Fruit fly (Drosophila melanogaster) whole organism, prepupa: Measurements from ENCODE around the gene CG5080.

Experiments
- CG10669 ChIP-seq: fragments of 200-800 bp; sonication (Bioruptor generic); optimal IDR thresholded peaks from 3 replicates; lab custom pipeline; 2018; ENCODE audit warnings: missing biosample characterization, mild to moderate bottlenecking, missing genetic modification characterization, moderate library complexity
- CG11294 ChIP-seq: fragments of 200-800 bp; sonication (Bioruptor generic); IDR thresholded peaks from 2 replicates; pipeline ENCODE4 v1.3.6; 2022; ENCODE audit warnings: missing biosample characterization, missing genetic modification characterization
- CG11762 ChIP-seq: fragments of 200-800 bp; sonication (Bioruptor generic); optimal IDR thresholded peaks from 3 replicates; lab custom pipeline; 2016; ENCODE audit warnings: missing biosample characterization, missing genetic modification characterization; ENCODE audit not compliant: insufficient read depth
- CG11902 ChIP-seq: fragments of 200-800 bp; sonication (Bioruptor generic); optimal IDR thresholded peaks from 3 replicates; lab custom pipeline; 2016; ENCODE audit warnings: missing biosample characterization, missing genetic modification characterization
- CG15336 ChIP-seq: fragments of 200-800 bp; sonication (Bioruptor generic); IDR thresholded peaks from 2 replicates; pipeline ENCODE4 v1.3.6; 2022; ENCODE audit warnings: missing biosample characterization, missing genetic modification characterization
- CG16779 ChIP-seq: fragments of 200-800 bp; sonication (Bioruptor generic); optimal IDR thresholded peaks from 3 replicates; lab custom pipeline; 2017; ENCODE audit warnings: missing biosample characterization, mild to moderate bottlenecking, missing genetic modification characterization
- CG3032 ChIP-seq: fragments of 200-800 bp; optimal IDR thresholded peaks from 2 replicates; lab custom pipeline; 2019; ENCODE audit warnings: missing biosample characterization, mild to moderate bottlenecking, missing genetic modification characterization, moderate library complexity
- CG31627 ChIP-seq: fragments of 200-800 bp; sonication (Bioruptor generic); optimal IDR thresholded peaks from 3 replicates; lab custom pipeline; 2016; ENCODE audit warnings: missing biosample characterization, missing genetic modification characterization
- CG32006 ChIP-seq: fragments of 200-800 bp; sonication (Bioruptor generic); optimal IDR thresholded peaks from 3 replicates; lab custom pipeline; 2017; ENCODE audit warnings: missing biosample characterization, mild to moderate bottlenecking, missing genetic modification characterization
- CG3919 ChIP-seq: fragments of 200-800 bp; sonication (Bioruptor generic); optimal IDR thresholded peaks from 3 replicates; lab custom pipeline; 2016; ENCODE audit warnings: missing biosample characterization, missing genetic modification characterization
- CG6792 ChIP-seq: fragments of 200-800 bp; sonication (Bioruptor generic); optimal IDR thresholded peaks from 3 replicates; lab custom pipeline; 2016; ENCODE audit warnings: missing biosample characterization, missing genetic modification characterization
- CG6808 ChIP-seq: fragments of 200-800 bp; sonication (Bioruptor generic); optimal IDR thresholded peaks from 3 replicates; lab custom pipeline; 2017; ENCODE audit warnings: missing biosample characterization, missing genetic modification characterization, mild to moderate bottlenecking, moderate library complexity, missing genetic modification reagents
- Eip75B ChIP-seq: fragments of 200-800 bp; sonication (Bioruptor generic); optimal IDR thresholded peaks from 3 replicates; lab custom pipeline; 2016; ENCODE audit warnings: missing biosample characterization, missing genetic modification characterization
- Eip93F ChIP-seq: fragments of 200-800 bp; sonication (Bioruptor generic); optimal IDR thresholded peaks from 2 replicates; lab custom pipeline; 2016; ENCODE audit warnings: missing biosample characterization, mild to moderate bottlenecking, missing genetic modification characterization
- Ets96B ChIP-seq: fragments of 200-800 bp; optimal IDR thresholded peaks from 2 replicates; lab custom pipeline; 2019; ENCODE audit warnings: missing biosample characterization, mild to moderate bottlenecking, missing genetic modification characterization, moderate library complexity
- Hr38 ChIP-seq: sonication (Bioruptor generic); optimal IDR thresholded peaks from 2 replicates; lab custom pipeline; 2016; ENCODE audit warnings: missing biosample characterization, missing genetic modification characterization
- Met ChIP-seq: fragments of 200-800 bp; sonication (Bioruptor generic); optimal IDR thresholded peaks from 3 replicates; lab custom pipeline; 2016; ENCODE audit warnings: missing biosample characterization, missing genetic modification characterization
- Sox102F ChIP-seq: fragments of 200-800 bp; sonication (Bioruptor generic); optimal IDR thresholded peaks from 2 replicates; lab custom pipeline; 2016; ENCODE audit warnings: missing biosample characterization, mild to moderate bottlenecking, missing genetic modification characterization
- Sox14 ChIP-seq: fragments of 200-800 bp; sonication (Bioruptor generic); optimal IDR thresholded peaks from 3 replicates; lab custom pipeline; 2016; ENCODE audit warnings: missing biosample characterization, missing genetic modification characterization
- cyc ChIP-seq: fragments of 200-800 bp; sonication (Bioruptor generic); optimal IDR thresholded peaks from 3 replicates; lab custom pipeline; 2016; ENCODE audit warnings: missing biosample characterization, missing genetic modification characterization
- eg ChIP-seq: fragments of 200-800 bp; sonication (Bioruptor generic); IDR thresholded peaks from 3 replicates; pipeline ENCODE4 v1.3.6; 2022; ENCODE audit warnings: missing biosample characterization, missing genetic modification characterization
- esn ChIP-seq: fragments of 200-800 bp; sonication (Bioruptor generic); optimal IDR thresholded peaks from 2 replicates; lab custom pipeline; 2016; ENCODE audit warnings: missing biosample characterization, mild to moderate bottlenecking, missing genetic modification characterization, moderate library complexity
- fd59A ChIP-seq: fragments of 200-800 bp; sonication (Bioruptor generic); optimal IDR thresholded peaks from 2 replicates; lab custom pipeline; 2017; ENCODE audit warnings: missing biosample characterization, mild to moderate bottlenecking, missing genetic modification characterization, missing genetic modification reagents
- fd85E ChIP-seq: fragments of 200-800 bp; sonication (Bioruptor generic); optimal IDR thresholded peaks from 3 replicates; lab custom pipeline; 2016; ENCODE audit warnings: missing biosample characterization, missing genetic modification characterization
- fkh ChIP-seq: fragments of 200-800 bp; sonication (Bioruptor generic); optimal IDR thresholded peaks from 3 replicates; lab custom pipeline; 2017; ENCODE audit warnings: missing biosample characterization, mild to moderate bottlenecking, missing genetic modification characterization, moderate library complexity
- lz ChIP-seq: fragments of 200-800 bp; sonication (Bioruptor generic); optimal IDR thresholded peaks from 3 replicates; lab custom pipeline; 2016; ENCODE audit warnings: missing biosample characterization, missing genetic modification characterization
- spab ChIP-seq: fragments of 200-800 bp; sonication (Bioruptor generic); optimal IDR thresholded peaks from 2 replicates; lab custom pipeline; 2017; ENCODE audit warnings: missing biosample characterization, mild to moderate bottlenecking, missing genetic modification characterization, missing genetic modification reagents
- svp ChIP-seq: fragments of 200-800 bp; sonication (Bioruptor generic); peaks from one replicate; lab custom pipeline; 2016; ENCODE audit warnings: missing biosample characterization, missing genetic modification characterization
- topi ChIP-seq: fragments of 200-800 bp; sonication (Bioruptor generic); optimal IDR thresholded peaks from 3 replicates; lab custom pipeline; 2016; ENCODE audit warnings: missing biosample characterization, missing genetic modification characterization

The CG5080 gene

DNA sequence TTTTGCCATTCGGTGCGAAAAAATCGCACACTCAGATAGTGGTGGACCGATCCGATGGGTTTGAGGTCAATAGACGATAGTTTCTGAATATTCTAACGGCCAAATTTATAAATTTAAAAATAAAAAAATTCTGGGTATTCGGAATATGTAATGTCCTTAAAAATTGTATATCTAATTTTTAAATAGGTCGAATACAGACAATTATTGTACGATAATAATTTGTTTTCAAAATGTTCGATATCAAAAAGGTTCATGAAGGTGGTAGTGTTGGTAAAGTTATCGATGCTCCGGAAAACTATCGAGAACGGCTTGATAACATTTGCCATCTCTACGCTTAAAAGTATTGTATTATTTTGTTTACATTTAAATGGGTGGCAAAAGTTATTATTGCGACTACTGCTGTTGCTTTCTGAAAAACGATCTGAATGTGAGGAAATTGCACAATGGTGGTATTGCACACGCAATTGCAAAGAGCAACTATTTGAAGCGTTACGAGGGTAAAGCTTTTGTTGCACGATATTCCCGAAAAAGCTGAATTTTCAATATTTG, 6.3 kb upstream of the CG5080 start, which contains the start of the genes CG31922 and Plap (continued):
- TF ChIP-seq eg (GFP tag; lab: Robert Waterston, UW): no peak
- TF ChIP-seq CG31627 (GFP tag; lab: Kevin White, UChicago): peak; percentile 74
- no peak for TF ChIP-seq CG15336
- TF ChIP-seq lz (GFP tag; lab: Kevin White, UChicago): peak; percentile 78
- TF ChIP-seq fd85E: no peak
- TF ChIP-seq cyc (GFP tag; lab: Kevin White, UChicago): peak; percentile 66
- TF ChIP-seq fd59A: peak; percentile 1
- TF ChIP-seq CG3032: peak; percentile 67
- TF ChIP-seq Met (GFP tag; lab: Kevin White, UChicago): no peak
- TF ChIP-seq CG6792: peak; percentile 59
- TF ChIP-seq CG3919 (GFP tag; lab: Kevin White, UChicago): peak; percentile 51
- peak; percentile 89 for TF ChIP-seq Sox14 (GFP tag; lab: Kevin White, UChicago)
- TF ChIP-seq CG32006 (GFP tag; lab: Kevin White, UChicago): no peak

DNA sequence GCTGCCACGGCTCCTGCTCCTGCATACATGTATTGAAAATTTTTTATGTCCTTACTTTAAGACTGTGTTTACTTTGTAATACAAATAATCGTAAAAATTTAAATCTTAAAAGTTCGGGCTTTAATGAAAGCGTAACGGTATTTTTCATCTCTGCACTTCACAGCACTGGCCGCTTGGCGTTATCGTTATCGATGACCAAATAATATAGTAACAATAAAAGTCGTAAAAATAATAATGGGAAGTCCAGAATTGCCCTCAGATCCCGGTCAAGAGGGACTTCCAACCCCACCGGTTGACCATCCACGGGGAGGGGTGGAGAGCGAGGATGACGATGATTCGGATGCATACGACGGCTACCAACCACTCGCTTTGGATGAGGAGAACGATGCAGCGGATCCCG, 2.6 kb upstream of the CG5080 start, which contains the start of gene CG14341:
Gene CG14341, plus strand, starts transcription at position 181 of the 400 bp plus-strand sequence.
- TF ChIP-seq CG10669 (GFP tag; lab: Kevin White, UChicago) (no peak), CG6792 (no peak), svp (GFP tag; lab: Kevin White, UChicago) (peak; percentile 66), CG3032 (no peak), Hr38 (no peak), CG11294 (GFP tag; lab: Robert Waterston, UW) (no peak), fd85E (no peak), topi (GFP tag; lab: Kevin White, UChicago) (no peak), Ets96B (tag; lab: Kevin White, UChicago) (no peak), CG11902 (GFP tag; lab: Kevin White, UChicago) (no peak), esn (GFP tag; lab: Kevin White, UChicago) (peak; percentile 26)

DNA sequence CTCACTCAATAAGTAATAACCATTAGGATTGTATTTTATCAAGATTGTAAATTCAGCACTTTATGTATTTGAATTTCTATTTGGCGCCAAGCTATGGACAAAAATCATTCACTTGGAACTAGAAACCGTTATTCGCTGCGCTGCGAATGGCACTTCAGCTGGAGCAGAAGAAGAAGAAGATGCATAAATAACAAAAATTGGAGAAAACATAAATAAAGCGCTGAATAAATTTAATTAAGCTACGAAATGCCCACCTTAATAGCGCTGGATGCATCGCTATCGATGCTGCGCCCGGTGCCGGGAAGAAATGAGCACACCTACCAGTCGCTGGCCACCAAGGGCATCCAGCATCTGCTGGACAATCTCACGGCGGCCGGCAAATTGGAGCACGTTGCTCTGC, 608 bp upstream of the CG5080 start, which contains the start of gene IntS14:
Gene IntS14, plus strand, starts transcription at position 150 of the 400 bp plus-strand sequence.
- TF ChIP-seq Met (GFP tag; lab: Kevin White, UChicago) (no peak), CG32006 (GFP tag; lab: Kevin White, UChicago) (no peak), svp (GFP tag; lab: Kevin White, UChicago) (no peak), Eip75B (GFP tag; lab: Kevin White, UChicago) (no peak)

DNA sequence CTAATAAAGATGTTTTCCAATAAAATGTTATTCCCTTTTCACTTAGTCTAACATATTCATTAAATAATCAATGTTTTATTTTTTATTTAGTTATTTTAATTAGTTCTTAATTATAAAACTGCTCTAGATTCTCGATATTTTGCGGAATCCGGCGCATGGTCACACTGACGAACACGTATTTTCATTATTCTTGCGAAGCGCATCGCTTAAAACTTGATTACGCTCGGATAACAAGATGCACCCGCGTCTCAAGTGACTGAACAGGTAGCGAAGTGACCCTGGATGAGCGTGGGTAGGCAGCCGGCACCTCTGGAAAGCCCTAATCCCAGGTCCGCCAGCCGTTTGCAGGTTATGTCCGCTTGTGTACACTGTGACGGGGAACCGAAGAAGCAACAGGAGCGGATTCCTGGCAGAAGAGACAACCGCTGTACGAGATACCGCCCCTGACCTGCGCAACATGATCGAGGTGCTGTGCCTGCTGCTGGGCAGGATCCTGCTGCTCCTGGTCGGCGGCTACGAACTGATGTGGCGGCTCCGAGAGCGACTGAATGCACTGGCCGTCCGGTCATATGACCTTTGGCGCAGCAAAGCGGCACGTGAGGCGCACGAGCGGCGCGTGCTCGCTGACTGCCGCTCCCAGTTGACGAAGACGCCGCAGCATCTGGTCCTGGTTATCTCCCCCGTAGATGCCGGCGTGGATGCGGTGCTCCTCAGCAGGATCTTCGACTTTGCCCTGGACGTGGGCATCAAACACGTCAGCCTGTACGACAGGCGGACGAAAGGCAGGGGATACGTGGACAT, 5.0 kb downstream of the CG5080 start, which contains the start of gene Tango14:
Gene Tango14, plus strand, starts transcription at position 143 of the 801 bp plus-strand sequence.
- TF ChIP-seq Eip93F: no peak
- no peak for TF ChIP-seq CG16779 (tag; lab: Kevin White, UChicago)
- TF ChIP-seq CG6808 (GFP tag; lab: Kevin White, UChicago): no peak
- TF ChIP-seq CG11762: no peak
- no peak for TF ChIP-seq CG10669 (GFP tag; lab: Kevin White, UChicago)
- TF ChIP-seq fkh (GFP tag; lab: Kevin White, UChicago): no peak
- TF ChIP-seq eg (GFP tag; lab: Robert Waterston, UW): peak; percentile 35; the same call in 1 of the 3 replicates
- no peak for TF ChIP-seq topi (GFP tag; lab: Kevin White, UChicago)
- peak; percentile 35 for TF ChIP-seq svp (GFP tag; lab: Kevin White, UChicago)
- no peak for TF ChIP-seq CG3032
- no peak for TF ChIP-seq Met (GFP tag; lab: Kevin White, UChicago)
- no peak for TF ChIP-seq Eip75B (GFP tag; lab: Kevin White, UChicago)
- TF ChIP-seq Sox102F (GFP tag; lab: Kevin White, UChicago): no peak
- no peak for TF ChIP-seq CG32006 (GFP tag; lab: Kevin White, UChicago)
- no peak for TF ChIP-seq spab (GFP tag; lab: Kevin White, UChicago)
- TF ChIP-seq, all 60 proteins: peak for 2
